Fruit fly (Drosophila melanogaster) whole organism, prepupa: ENCODE measurements around the gene CG14551.

Experiments
- Blimp-1 ChIP-seq: fragments of 200-800 bp; sonication (Bioruptor generic); optimal IDR thresholded peaks from 3 replicates; lab custom pipeline; 2017; ENCODE audit warnings: missing biosample characterization, missing genetic modification characterization, mild to moderate bottlenecking, moderate library complexity, missing genetic modification reagents
- CG10631 ChIP-seq: fragments of 200-800 bp; sonication (Bioruptor generic); optimal IDR thresholded peaks from 2 replicates; lab custom pipeline; 2016; ENCODE audit warnings: missing biosample characterization, missing genetic modification characterization
- CG10669 ChIP-seq: fragments of 200-800 bp; sonication (Bioruptor generic); optimal IDR thresholded peaks from 3 replicates; lab custom pipeline; 2018; ENCODE audit warnings: missing biosample characterization, mild to moderate bottlenecking, missing genetic modification characterization, moderate library complexity
- CG11294 ChIP-seq: fragments of 200-800 bp; sonication (Bioruptor generic); IDR thresholded peaks from 2 replicates; pipeline ENCODE4 v1.3.6; 2022; ENCODE audit warnings: missing biosample characterization, missing genetic modification characterization
- CG11762 ChIP-seq: fragments of 200-800 bp; sonication (Bioruptor generic); optimal IDR thresholded peaks from 3 replicates; lab custom pipeline; 2016; ENCODE audit warnings: missing biosample characterization, missing genetic modification characterization; ENCODE audit not compliant: insufficient read depth
- CG11902 ChIP-seq: fragments of 200-800 bp; sonication (Bioruptor generic); optimal IDR thresholded peaks from 3 replicates; lab custom pipeline; 2016; ENCODE audit warnings: missing biosample characterization, missing genetic modification characterization
- CG15336 ChIP-seq: fragments of 200-800 bp; sonication (Bioruptor generic); IDR thresholded peaks from 2 replicates; pipeline ENCODE4 v1.3.6; 2022; ENCODE audit warnings: missing biosample characterization, missing genetic modification characterization
- CG1621 ChIP-seq: fragments of 200-800 bp; sonication (Bioruptor generic); optimal IDR thresholded peaks from 3 replicates; lab custom pipeline; 2018; ENCODE audit warnings: missing biosample characterization, mild to moderate bottlenecking, missing genetic modification characterization
- CG16779 ChIP-seq: fragments of 200-800 bp; sonication (Bioruptor generic); optimal IDR thresholded peaks from 3 replicates; lab custom pipeline; 2017; ENCODE audit warnings: missing biosample characterization, mild to moderate bottlenecking, missing genetic modification characterization
- CG3032 ChIP-seq: fragments of 200-800 bp; optimal IDR thresholded peaks from 2 replicates; lab custom pipeline; 2019; ENCODE audit warnings: missing biosample characterization, mild to moderate bottlenecking, missing genetic modification characterization, moderate library complexity
- CG32006 ChIP-seq: fragments of 200-800 bp; sonication (Bioruptor generic); optimal IDR thresholded peaks from 3 replicates; lab custom pipeline; 2017; ENCODE audit warnings: missing biosample characterization, mild to moderate bottlenecking, missing genetic modification characterization
- CG34406 ChIP-seq: fragments of 200-800 bp; sonication (Bioruptor generic); optimal IDR thresholded peaks from 3 replicates; lab custom pipeline; 2016; ENCODE audit warnings: missing biosample characterization, missing genetic modification characterization
- CG4318 ChIP-seq: fragments of 200-800 bp; sonication (Bioruptor generic); optimal IDR thresholded peaks from 3 replicates; lab custom pipeline; 2017; ENCODE audit warnings: missing biosample characterization, mild to moderate bottlenecking, missing genetic modification characterization
- CG6163 ChIP-seq: fragments of 200-800 bp; sonication (Bioruptor generic); IDR thresholded peaks from 3 replicates; pipeline ENCODE4 v1.3.6; 2022; ENCODE audit warnings: missing biosample characterization, missing genetic modification characterization
- CG6276 ChIP-seq: fragments of 200-800 bp; sonication (Bioruptor generic); optimal IDR thresholded peaks from 2 replicates; lab custom pipeline; 2017; ENCODE audit warnings: missing biosample characterization, mild to moderate bottlenecking, missing genetic modification characterization
- CG6808 ChIP-seq: fragments of 200-800 bp; sonication (Bioruptor generic); optimal IDR thresholded peaks from 3 replicates; lab custom pipeline; 2017; ENCODE audit warnings: missing biosample characterization, missing genetic modification characterization, mild to moderate bottlenecking, moderate library complexity, missing genetic modification reagents
- CG6854 ChIP-seq: fragments of 200-800 bp; sonication (Bioruptor generic); optimal IDR thresholded peaks from 2 replicates; lab custom pipeline; 2017; ENCODE audit warnings: missing biosample characterization, mild to moderate bottlenecking, missing genetic modification characterization
- CG8119 ChIP-seq: fragments of 200-800 bp; sonication (Bioruptor generic); IDR thresholded peaks from 3 replicates; pipeline ENCODE4 v1.3.6; 2022; ENCODE audit warnings: missing biosample characterization, missing genetic modification characterization
- CG8319 ChIP-seq: fragments of 200-800 bp; sonication (Bioruptor generic); optimal IDR thresholded peaks from 3 replicates; lab custom pipeline; 2016; ENCODE audit warnings: missing biosample characterization, missing genetic modification characterization
- Eip78C ChIP-seq: fragments of 200-800 bp; sonication (Bioruptor generic); peaks from one replicate; lab custom pipeline; 2016; ENCODE audit warnings: missing biosample characterization, missing genetic modification characterization
- Eip93F ChIP-seq: fragments of 200-800 bp; sonication (Bioruptor generic); optimal IDR thresholded peaks from 2 replicates; lab custom pipeline; 2016; ENCODE audit warnings: missing biosample characterization, mild to moderate bottlenecking, missing genetic modification characterization
- Ets21C ChIP-seq: fragments of 200-800 bp; sonication (Bioruptor generic); optimal IDR thresholded peaks from 3 replicates; lab custom pipeline; 2016; ENCODE audit warnings: missing biosample characterization, missing genetic modification characterization
- Ets96B ChIP-seq: fragments of 200-800 bp; optimal IDR thresholded peaks from 2 replicates; lab custom pipeline; 2019; ENCODE audit warnings: missing biosample characterization, mild to moderate bottlenecking, missing genetic modification characterization, moderate library complexity
- Hr38 ChIP-seq: sonication (Bioruptor generic); optimal IDR thresholded peaks from 2 replicates; lab custom pipeline; 2016; ENCODE audit warnings: missing biosample characterization, missing genetic modification characterization
- Hr4 ChIP-seq: fragments of 200-800 bp; sonication (Bioruptor generic); optimal IDR thresholded peaks from 3 replicates; lab custom pipeline; 2016; ENCODE audit warnings: missing biosample characterization, missing genetic modification characterization
- Lpt ChIP-seq: fragments of 200-800 bp; sonication (Bioruptor generic); optimal IDR thresholded peaks from 3 replicates; lab custom pipeline; 2016; ENCODE audit warnings: missing biosample characterization, missing genetic modification characterization
- Met ChIP-seq: fragments of 200-800 bp; sonication (Bioruptor generic); optimal IDR thresholded peaks from 3 replicates; lab custom pipeline; 2016; ENCODE audit warnings: missing biosample characterization, missing genetic modification characterization
- OdsH ChIP-seq: fragments of 200-800 bp; sonication (Bioruptor generic); optimal IDR thresholded peaks from 3 replicates; lab custom pipeline; 2016; ENCODE audit warnings: missing biosample characterization, missing genetic modification characterization
- Smox ChIP-seq: fragments of 200-800 bp; sonication (Bioruptor generic); optimal IDR thresholded peaks from 3 replicates; lab custom pipeline; 2016; ENCODE audit warnings: missing biosample characterization, missing genetic modification characterization
- Sox102F ChIP-seq: fragments of 200-800 bp; sonication (Bioruptor generic); optimal IDR thresholded peaks from 2 replicates; lab custom pipeline; 2016; ENCODE audit warnings: missing biosample characterization, mild to moderate bottlenecking, missing genetic modification characterization
- Sox14 ChIP-seq: fragments of 200-800 bp; sonication (Bioruptor generic); optimal IDR thresholded peaks from 3 replicates; lab custom pipeline; 2016; ENCODE audit warnings: missing biosample characterization, missing genetic modification characterization
- Sox15 ChIP-seq: fragments of 200-800 bp; sonication (Bioruptor generic); optimal IDR thresholded peaks from 3 replicates; lab custom pipeline; 2016; ENCODE audit warnings: missing biosample characterization, missing genetic modification characterization
- acj6 ChIP-seq: fragments of 200-800 bp; sonication (Bioruptor generic); optimal IDR thresholded peaks from 3 replicates; lab custom pipeline; 2016; ENCODE audit warnings: missing biosample characterization, missing genetic modification characterization
- cyc ChIP-seq: fragments of 200-800 bp; sonication (Bioruptor generic); optimal IDR thresholded peaks from 3 replicates; lab custom pipeline; 2016; ENCODE audit warnings: missing biosample characterization, missing genetic modification characterization
- dsx ChIP-seq: fragments of 200-800 bp; optimal IDR thresholded peaks from 3 replicates; lab custom pipeline; 2019; ENCODE audit warnings: missing biosample characterization, mild to moderate bottlenecking, missing genetic modification characterization, moderate library complexity; ENCODE audit not compliant: poor library complexity, severe bottlenecking
- eg ChIP-seq: fragments of 200-800 bp; sonication (Bioruptor generic); IDR thresholded peaks from 3 replicates; pipeline ENCODE4 v1.3.6; 2022; ENCODE audit warnings: missing biosample characterization, missing genetic modification characterization
- esn ChIP-seq: fragments of 200-800 bp; sonication (Bioruptor generic); optimal IDR thresholded peaks from 2 replicates; lab custom pipeline; 2016; ENCODE audit warnings: missing biosample characterization, mild to moderate bottlenecking, missing genetic modification characterization, moderate library complexity
- fd85E ChIP-seq: fragments of 200-800 bp; sonication (Bioruptor generic); optimal IDR thresholded peaks from 3 replicates; lab custom pipeline; 2016; ENCODE audit warnings: missing biosample characterization, missing genetic modification characterization
- fkh ChIP-seq: fragments of 200-800 bp; sonication (Bioruptor generic); optimal IDR thresholded peaks from 3 replicates; lab custom pipeline; 2017; ENCODE audit warnings: missing biosample characterization, mild to moderate bottlenecking, missing genetic modification characterization, moderate library complexity
- net ChIP-seq: fragments of 200-800 bp; sonication (Bioruptor generic); optimal IDR thresholded peaks from 3 replicates; lab custom pipeline; 2016; ENCODE audit warnings: missing biosample characterization, missing genetic modification characterization
- salr ChIP-seq, 2 experiments: fragments of 200-800 bp; sonication (Bioruptor generic); optimal IDR thresholded peaks; 3 replicates each; lab custom pipeline; 2016 to 2018; ENCODE audit warnings: missing biosample characterization in 2 of 2, missing genetic modification characterization in 2 of 2, mild to moderate bottlenecking in 1 of 2
- spab ChIP-seq: fragments of 200-800 bp; sonication (Bioruptor generic); optimal IDR thresholded peaks from 2 replicates; lab custom pipeline; 2017; ENCODE audit warnings: missing biosample characterization, mild to moderate bottlenecking, missing genetic modification characterization, missing genetic modification reagents
- ss ChIP-seq, 2 experiments: fragments of 200-800 bp; sonication (Bioruptor generic); optimal IDR thresholded peaks; 2 replicates in 1 of 2; 3 replicates in 1 of 2; lab custom pipeline; 2017 to 2018; ENCODE audit warnings: mild to moderate bottlenecking in 2 of 2, missing biosample characterization in 2 of 2, missing genetic modification characterization in 2 of 2, moderate library complexity in 1 of 2
- svp ChIP-seq: fragments of 200-800 bp; sonication (Bioruptor generic); peaks from one replicate; lab custom pipeline; 2016; ENCODE audit warnings: missing biosample characterization, missing genetic modification characterization
- topi ChIP-seq: fragments of 200-800 bp; sonication (Bioruptor generic); optimal IDR thresholded peaks from 3 replicates; lab custom pipeline; 2016; ENCODE audit warnings: missing biosample characterization, missing genetic modification characterization
- vri ChIP-seq: fragments of 200-800 bp; sonication (Bioruptor generic); optimal IDR thresholded peaks from 3 replicates; lab custom pipeline; 2016; ENCODE audit warnings: missing biosample characterization, mild to moderate bottlenecking, missing genetic modification characterization

Gene CG14551

DNA sequence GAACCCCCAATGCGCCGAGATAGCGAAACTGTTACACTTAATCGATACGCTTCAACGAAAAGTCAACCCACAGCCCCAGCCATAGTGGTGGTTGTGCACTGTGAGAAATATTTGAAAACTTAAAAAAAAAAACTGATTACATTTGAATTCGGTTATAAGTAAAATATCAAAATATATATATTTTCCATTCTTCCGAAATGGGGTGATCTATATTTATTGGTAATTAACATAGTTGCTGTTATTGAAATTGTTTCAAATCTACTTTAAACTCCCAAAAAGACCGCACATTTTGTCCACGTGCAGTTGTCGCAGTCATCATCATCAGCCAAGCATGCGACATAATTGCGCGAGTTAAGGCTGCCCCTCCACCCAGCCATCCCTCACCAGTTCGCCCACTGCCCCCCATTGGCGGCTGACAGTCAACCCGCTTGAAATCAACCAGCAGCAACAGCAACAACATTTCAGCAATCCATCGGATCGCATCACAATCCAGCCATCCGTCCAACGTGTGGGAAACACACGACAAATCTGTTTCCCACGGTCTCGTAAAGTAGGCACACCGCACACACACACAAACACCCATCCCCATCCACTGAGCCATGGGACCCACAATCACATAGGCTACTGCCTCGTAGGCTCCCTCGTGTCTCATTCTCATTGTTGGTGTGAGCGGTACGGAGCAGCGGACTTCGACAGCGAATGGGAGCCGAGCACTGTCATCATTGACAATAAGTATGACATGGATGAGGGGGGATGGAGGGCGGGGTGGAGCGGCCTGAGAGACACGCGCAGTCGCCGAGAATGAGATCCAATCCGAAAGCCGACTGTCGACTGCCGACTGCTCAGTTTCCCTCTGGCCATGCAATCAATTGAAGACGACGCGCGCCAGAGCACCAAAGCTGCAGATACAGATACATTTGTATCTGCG, 42.3 kb downstream of the CG14551 start (continued):
- TF ChIP-seq CG15336 (peak; percentile 86), svp (no peak), cyc (GFP tag; lab: Kevin White, UChicago) (peak; percentile 43), spab (GFP tag; lab: Kevin White, UChicago) (peak; percentile 66), CG6163 (GFP tag; lab: Robert Waterston, UW) (peak; percentile 81), CG1621 (tag; lab: Kevin White, UChicago) (peak; percentile 60), vri (peak; percentile 27), CG4318 (peak; percentile 78), CG3032 (tag; lab: Kevin White, UChicago) (peak; percentile 68), net (GFP tag; lab: Kevin White, UChicago) (peak; percentile 62), Hr4 (GFP tag; lab: Kevin White, UChicago) (peak; percentile 77), Ets21C (GFP tag; lab: Kevin White, UChicago) (peak; percentile 6), Lpt (GFP tag; lab: Kevin White, UChicago) (peak; percentile 25), CG11902 (GFP tag; lab: Kevin White, UChicago) (peak; percentile 47), ss (GFP tag; optimal IDR thresholded peaks at IDR 0.05; lab: Kevin White, UChicago) (peak; percentile 9 to 61), OdsH (GFP tag; lab: Kevin White, UChicago) (peak; percentile 82), CG32006 (GFP tag; lab: Kevin White, UChicago) (peak; percentile 88), Blimp-1 (GFP tag; lab: Kevin White, UChicago) (no peak)

- TF ChIP-seq Sox14 (GFP tag; lab: Kevin White, UChicago) (peak; percentile 19), esn (GFP tag; lab: Kevin White, UChicago) (no peak), CG6276 (GFP tag; lab: Kevin White, UChicago) (peak; percentile 85), Hr4 (GFP tag; lab: Kevin White, UChicago) (peak; percentile 75), CG34406 (GFP tag; lab: Kevin White, UChicago) (no peak), ss (GFP tag; optimal IDR thresholded peaks at IDR 0.05; lab: Kevin White, UChicago) (no peak), dsx (GFP tag; lab: Kevin White, UChicago) (no peak), Ets96B (tag; lab: Kevin White, UChicago) (peak; percentile 64), Blimp-1 (GFP tag; lab: Kevin White, UChicago) (no peak), CG1621 (tag; lab: Kevin White, UChicago) (no peak), Smox (no peak), salr (GFP tag; optimal IDR thresholded peaks at IDR 0.05; lab: Kevin White, UChicago) (peak in 1 of 2 experiments; percentile 53), CG10669 (GFP tag; lab: Kevin White, UChicago) (peak; percentile 0), Eip93F (no peak), Sox15 (no peak), CG4318 (peak; percentile 81), CG6854 (GFP tag; lab: Kevin White, UChicago) (no peak), CG8119 (GFP tag; lab: Robert Waterston, UW) (peak; percentile 93), topi (no peak), Hr38 (GFP tag; lab: Kevin White, UChicago) (no peak), CG10631 (GFP tag; lab: Kevin White, UChicago) (peak; percentile 70), eg (peak; percentile 86), CG8319 (GFP tag; lab: Kevin White, UChicago) (no peak), Eip78C (peak; percentile 68), CG32006 (GFP tag; lab: Kevin White, UChicago) (peak; percentile 91), Met (no peak), CG11902 (GFP tag; lab: Kevin White, UChicago) (no peak), CG11294 (peak; percentile 69), spab (GFP tag; lab: Kevin White, UChicago) (peak; percentile 20), Ets21C (GFP tag; lab: Kevin White, UChicago) (no peak), fd85E (GFP tag; lab: Kevin White, UChicago) (no peak), net (GFP tag; lab: Kevin White, UChicago) (peak; percentile 39), CG11762 (GFP tag; lab: Kevin White, UChicago) (peak; percentile 0), CG6808 (GFP tag; lab: Kevin White, UChicago) (peak; percentile 23), CG16779 (no peak), Sox102F (no peak), fkh (no peak), svp (no peak), acj6 (GFP tag; lab: Kevin White, UChicago) (peak; percentile 45), CG3032 (tag; lab: Kevin White, UChicago) (peak; percentile 37)
Measured at dm6 chr3R:26019232-26019631, 43.6 kb downstream of the CG14551 start.
